Worm (Caenorhabditis elegans): Measurements from ENCODE around the gene Y6E2A.10.

The Y6E2A.10 gene

ce11 chrV:15712385-15712784 is 18.0 kb downstream of the Y6E2A.10 start:
- TF ChIP-seq cebp-2 (GFP tag; IDR thresholded peaks at IDR 0.05) (no peak), dpl-1 (GFP tag; optimal IDR thresholded peaks at IDR 0.05) (no peak), efl-1 (GFP tag; optimal IDR thresholded peaks at IDR 0.05) (no peak), snpc-4 (GFP tag; optimal IDR thresholded peaks at IDR 0.05) (no peak), snpc-4 (tag; optimal IDR thresholded peaks at IDR 0.05) (no peak), gei-17 (GFP tag; optimal IDR thresholded peaks at IDR 0.05) (no peak)

DNA sequence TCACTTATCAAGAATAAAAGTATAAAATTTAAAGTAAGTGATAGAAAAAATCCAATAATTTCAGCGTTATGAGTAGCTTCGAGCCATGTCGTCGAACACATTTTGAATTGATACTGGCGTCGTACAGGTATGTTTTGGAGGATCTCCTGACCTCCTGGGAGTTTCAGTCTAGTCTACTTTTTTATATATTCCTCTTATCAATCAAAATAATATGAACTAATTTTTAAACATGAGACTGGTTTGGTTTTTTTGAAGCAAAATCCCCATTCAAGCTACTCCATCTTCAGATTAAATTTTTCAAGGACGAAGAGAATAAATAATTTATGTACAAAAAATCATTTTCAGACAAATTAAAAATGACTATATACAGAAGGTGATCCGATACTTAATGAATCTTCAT is 18.5 kb downstream of the Y6E2A.10 start, which contains the start of gene str-101:
TSS of gene str-101 (minus strand) at position 101 of the 400 bp plus-strand sequence.
- TF ChIP-seq nhr-120 (GFP tag; IDR thresholded peaks at IDR 0.05) = no peak

- TF ChIP-seq hrde-1 (tag; optimal IDR thresholded peaks at IDR 0.05; ENCODE audit: borderline replicate concordance) = no peak
- no peak for TF ChIP-seq ceh-40 (GFP tag; IDR thresholded peaks at IDR 0.05)
- no peak for TF ChIP-seq tbx-9 (tag; optimal IDR thresholded peaks at IDR 0.05; ENCODE audit: borderline replicate concordance)
- no peak for TF ChIP-seq snpc-4 (GFP tag; optimal IDR thresholded peaks at IDR 0.05)
- no peak for TF ChIP-seq snpc-4 (tag; optimal IDR thresholded peaks at IDR 0.05)
- TF ChIP-seq ztf-26 (tag; optimal IDR thresholded peaks at IDR 0.05) = no peak
- no peak for TF ChIP-seq akir-1 (GFP tag; optimal IDR thresholded peaks at IDR 0.05)
- no peak for TF ChIP-seq lsy-27 (tag; optimal IDR thresholded peaks at IDR 0.05; ENCODE audit: borderline replicate concordance, insufficient read depth)
- no peak for TF ChIP-seq nhr-120 (GFP tag; IDR thresholded peaks at IDR 0.05)
- no peak for TF ChIP-seq ceh-27 (GFP tag; optimal IDR thresholded peaks at IDR 0.05)
Observed at ce11 chrV:15710401-15710800, 20.0 kb downstream of the Y6E2A.10 start, which contains the start of gene Y6E2A.1. Gene Y6E2A.1, minus strand, starts transcription at chrV:15710501.

DNA sequence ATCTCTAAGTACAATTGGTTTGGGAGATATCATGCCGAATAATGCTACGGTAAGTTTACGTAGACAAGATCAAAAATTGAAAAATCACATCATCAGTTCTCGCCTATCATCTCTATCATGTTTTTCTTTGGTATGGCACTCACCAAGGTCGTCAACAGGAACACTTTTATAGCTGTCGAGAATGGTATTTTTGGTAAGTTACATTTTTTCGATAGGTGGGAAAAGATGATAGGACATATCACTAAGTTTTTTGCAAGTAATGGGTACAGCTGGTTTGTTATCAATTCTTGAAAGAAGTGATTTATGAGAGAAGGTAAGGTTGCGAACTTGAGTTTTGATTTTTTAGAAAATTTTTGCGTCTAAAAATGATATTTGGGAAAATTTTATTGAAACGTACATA is 22.4 kb downstream of the Y6E2A.10 start:
- peak; percentile 27 for TF ChIP-seq somi-1 (GFP tag; optimal IDR thresholded peaks at IDR 0.05)
- TF ChIP-seq hlh-26 (GFP tag; conservative IDR thresholded peaks at IDR 0.05) = no peak

DNA sequence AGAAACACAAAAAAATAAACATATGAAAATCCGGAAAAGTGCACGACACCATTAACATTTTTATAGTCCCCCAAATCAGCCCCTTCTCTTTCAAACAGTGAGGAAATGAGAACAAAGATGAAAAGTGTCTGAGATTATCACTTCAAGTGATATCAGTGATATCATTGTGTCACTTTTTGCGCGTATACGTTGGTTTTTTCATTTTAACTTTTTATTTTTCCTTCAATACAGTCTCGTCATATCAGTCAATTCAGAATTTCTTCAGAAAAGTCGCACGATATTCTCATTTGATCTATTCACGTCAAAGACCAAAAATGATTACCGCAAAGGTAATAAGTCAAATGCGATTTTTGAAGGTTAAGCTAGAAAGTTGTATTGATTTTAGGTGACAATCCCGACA is 25.6 kb downstream of the Y6E2A.10 start, which contains the start of gene twk-34:
TSS of gene twk-34 (plus strand) at position 216 of the 400 bp plus-strand sequence.
- TF ChIP-seq lir-1 (GFP tag; conservative IDR thresholded peaks at IDR 0.05) (no peak), madf-10 (tag; optimal IDR thresholded peaks at IDR 0.05) (no peak), ztf-18 (tag; optimal IDR thresholded peaks at IDR 0.05) (no peak), Y53F4B.3 (GFP tag; IDR thresholded peaks at IDR 0.05) (no peak), F23B12.7 (tag; optimal IDR thresholded peaks at IDR 0.05; ENCODE audit: insufficient read depth) (no peak), aptf-2 (GFP tag; conservative IDR thresholded peaks at IDR 0.05) (no peak), nhr-90 (tag; optimal IDR thresholded peaks at IDR 0.05) (no peak)

- TF ChIP-seq lir-1 (GFP tag; conservative IDR thresholded peaks at IDR 0.05) (no peak), let-526 (GFP tag; IDR thresholded peaks at IDR 0.05) (no peak), ZK185.1 (tag; optimal IDR thresholded peaks at IDR 0.05; ENCODE audit: poor library complexity, severe bottlenecking) (no peak), ztf-22 (GFP tag; optimal IDR thresholded peaks at IDR 0.05) (no peak)
Observed at ce11 chrV:15702263-15702662, 28.1 kb downstream of the Y6E2A.10 start, which contains the start of gene nhr-53. Gene nhr-53, minus strand, starts transcription at chrV:15702363.

ce11 chrV:15699799-15700198 is 30.6 kb downstream of the Y6E2A.10 start, which contains the start of gene nhr-199:
Gene nhr-199, minus strand, starts transcription at chrV:15699899.
- TF ChIP-seq ztf-28 (GFP tag; IDR thresholded peaks at IDR 0.05) (no peak), dpl-1 (GFP tag; optimal IDR thresholded peaks at IDR 0.05) (no peak), T07F8.4 (tag; optimal IDR thresholded peaks at IDR 0.05) (no peak), lir-1 (GFP tag; conservative IDR thresholded peaks at IDR 0.05) (no peak), nhr-120 (GFP tag; IDR thresholded peaks at IDR 0.05) (no peak), ceh-91 (GFP tag; IDR thresholded peaks at IDR 0.05) (no peak), F57A8.1 (GFP tag; optimal IDR thresholded peaks at IDR 0.05) (no peak), madf-8 (GFP tag; conservative IDR thresholded peaks at IDR 0.05) (no peak), rpc-1 (optimal IDR thresholded peaks at IDR 0.05) (no peak), rpc-1 (tag; optimal IDR thresholded peaks at IDR 0.05) (no peak), chd-7 (tag; optimal IDR thresholded peaks at IDR 0.05) (no peak), pbrm-1 (GFP tag; IDR thresholded peaks at IDR 0.05) (no peak), die-1 (tag; optimal IDR thresholded peaks at IDR 0.05) (no peak), D2030.7 (GFP tag; IDR thresholded peaks at IDR 0.05) (no peak)

Data from whole organism, young adult.